Worm (Caenorhabditis elegans) whole organism, young adult: ENCODE results near the gene ucr-2.1.

ENCODE experiments used
- D2030.7 ChIP-seq: fragments of 200-800 bp; sonication (Bioruptor generic); IDR thresholded peaks from 2 replicates; pipeline ENCODE4 v1.3.6; 2022; ENCODE audit warnings: missing genetic modification reagents, missing genetic modification characterization, missing compliant biosample characterization
- K12H6.12 ChIP-seq: fragments of 200-800 bp; sonication (Bioruptor generic); optimal IDR thresholded peaks from 2 replicates; lab custom pipeline; 2018; ENCODE audit warnings: mild to moderate bottlenecking, missing genetic modification characterization, missing compliant biosample characterization
- egrh-3 ChIP-seq: fragments of 200-800 bp; sonication (Bioruptor generic); IDR thresholded peaks from 2 replicates; pipeline ENCODE4 v1.3.6; 2022; ENCODE audit warnings: missing genetic modification reagents, missing genetic modification characterization, missing compliant biosample characterization
- let-526 ChIP-seq: fragments of 200-800 bp; sonication (Bioruptor generic); IDR thresholded peaks from 2 replicates; pipeline ENCODE4 v1.3.6; 2022; ENCODE audit warnings: missing genetic modification reagents, missing genetic modification characterization, missing compliant biosample characterization
- lsy-27 ChIP-seq: sonication (generic microtip); optimal IDR thresholded peaks from 2 replicates; lab custom pipeline; 2017; ENCODE audit warnings: missing genetic modification characterization, mild to moderate bottlenecking, missing compliant biosample characterization, antibody characterized with exemption, missing genotype, borderline replicate concordance; ENCODE audit not compliant: insufficient read depth
- ztf-6 ChIP-seq: fragments of 200-800 bp; sonication (Bioruptor generic); IDR thresholded peaks from 2 replicates; pipeline ENCODE4 v1.3.6; 2022; ENCODE audit warnings: missing genetic modification reagents, missing genetic modification characterization, missing compliant biosample characterization

DNA sequence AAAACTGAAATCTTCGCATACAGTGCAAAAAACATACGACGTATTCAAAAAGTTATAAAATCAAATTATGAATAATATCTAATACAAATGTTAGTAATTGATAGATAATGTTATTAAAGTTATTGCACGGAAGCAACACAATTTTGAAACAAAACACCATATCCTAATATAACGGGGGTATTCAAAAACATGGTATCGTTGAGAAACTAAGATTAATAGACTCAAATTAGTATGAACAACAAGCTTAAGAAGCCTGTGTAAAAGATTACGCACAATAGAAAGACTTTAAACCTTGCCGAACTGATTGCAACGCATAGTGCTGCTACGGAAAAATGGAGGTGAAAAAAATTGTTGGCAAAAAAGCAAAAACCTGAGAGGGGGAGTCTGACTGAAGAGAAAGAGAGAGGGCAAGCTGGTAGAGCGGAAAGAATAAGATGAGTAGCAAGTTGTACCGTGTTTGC, 12.7 kb upstream of the ucr-2.1 start, which contains the start of gene sma-5:
- no peak for TF ChIP-seq egrh-3 (GFP tag; lab: Robert Waterston, UW)
- TF ChIP-seq let-526 (GFP tag; lab: Robert Waterston, UW) = no peak
- no peak for TF ChIP-seq lsy-27
- TF ChIP-seq K12H6.12 (tag; lab: Kevin White, UChicago) = no peak
- no peak for TF ChIP-seq D2030.7 (GFP tag; lab: Robert Waterston, UW)
- TF ChIP-seq ztf-6 (GFP tag; lab: Robert Waterston, UW) = no peak
